Worm (Caenorhabditis elegans): ENCODE data around the gene nhr-10.

DNA sequence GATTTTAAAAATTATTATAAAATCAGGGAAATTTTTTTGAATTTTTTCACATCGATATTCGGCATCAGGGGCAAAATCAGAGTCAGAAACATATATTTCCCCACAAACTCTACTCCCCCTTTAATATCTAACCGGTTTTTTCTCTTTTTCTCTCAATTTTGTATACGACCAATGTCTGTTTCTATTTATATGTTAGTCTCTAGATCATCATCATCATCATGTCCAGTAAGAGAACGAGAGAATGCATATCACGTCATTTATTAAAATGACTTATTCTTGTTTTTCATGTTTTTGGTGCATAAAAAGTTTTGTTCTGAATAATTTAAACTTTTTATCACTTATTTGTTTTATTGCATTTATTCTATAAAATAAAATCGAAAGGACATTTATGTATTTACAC lies 37.3 kb upstream of the nhr-10 start:
- TF ChIP-seq blmp-1 (tag; optimal IDR thresholded peaks at IDR 0.05) (no peak), nhr-12 (tag; optimal IDR thresholded peaks at IDR 0.05) (no peak), snpc-4 (tag; optimal IDR thresholded peaks at IDR 0.05) (no peak)
